Worm (Caenorhabditis elegans) whole organism, early embryonic: ENCODE data around the gene zig-4.

ENCODE experiments used
- B0310.2 ChIP-seq: sonication (generic microtip); optimal IDR thresholded peaks from 2 replicates; lab custom pipeline; 2016; ENCODE audit warnings: mild to moderate bottlenecking, missing genetic modification characterization, missing compliant biosample characterization
- F13C5.2 ChIP-seq: sonication (generic microtip); optimal IDR thresholded peaks from 2 replicates; lab custom pipeline; 2017; ENCODE audit warnings: mild to moderate bottlenecking, missing genetic modification characterization, inconsistent platforms, missing compliant biosample characterization
- aly-1 ChIP-seq: sonication (generic microtip); optimal IDR thresholded peaks from 2 replicates; lab custom pipeline; 2016; ENCODE audit warnings: missing genetic modification characterization, missing compliant biosample characterization
- ama-1 ChIP-seq: fragments of 150-350 bp; optimal IDR thresholded peaks from 2 replicates; lab custom pipeline; 2014
- ceh-13 ChIP-seq: fragments of 200-800 bp; sonication (Bioruptor generic); optimal IDR thresholded peaks from 2 replicates; lab custom pipeline; 2018; ENCODE audit warnings: mild to moderate bottlenecking, missing genetic modification characterization, missing compliant biosample characterization
- ceh-36 ChIP-seq: sonication (generic microtip); optimal IDR thresholded peaks from 2 replicates; lab custom pipeline; 2016; ENCODE audit warnings: missing genetic modification characterization, inconsistent platforms, missing compliant biosample characterization
- ets-7 ChIP-seq: sonication (generic microtip); optimal IDR thresholded peaks from 2 replicates; lab custom pipeline; 2016; ENCODE audit warnings: missing genotype, missing genetic modification characterization, missing compliant biosample characterization
- flt-1 ChIP-seq: fragments of 200-800 bp; sonication (Bioruptor generic); IDR thresholded peaks from 2 replicates; pipeline ENCODE4 v1.3.6; 2022; ENCODE audit warnings: missing genetic modification characterization, missing compliant biosample characterization
- hmbx-1 ChIP-seq: sonication (generic microtip); optimal IDR thresholded peaks from 2 replicates; lab custom pipeline; 2016; ENCODE audit warnings: mild to moderate bottlenecking, missing genetic modification characterization, missing compliant biosample characterization
- hmg-4 ChIP-seq: fragments of 200-800 bp; sonication (Bioruptor generic); optimal IDR thresholded peaks from 2 replicates; lab custom pipeline; 2018; ENCODE audit warnings: mild to moderate bottlenecking, missing genetic modification characterization, missing compliant biosample characterization
- hnd-1 ChIP-seq: sonication (generic microtip); optimal IDR thresholded peaks from 2 replicates; lab custom pipeline; 2016; ENCODE audit warnings: missing genetic modification characterization, missing compliant biosample characterization
- pes-1 ChIP-seq: fragments of 200-800 bp; sonication (Bioruptor generic); IDR thresholded peaks from 2 replicates; pipeline ENCODE4 v1.3.6; 2022; ENCODE audit warnings: missing genetic modification reagents, missing genetic modification characterization, missing compliant biosample characterization
- scrt-1 ChIP-seq: fragments of 200-800 bp; sonication (Bioruptor generic); IDR thresholded peaks from 2 replicates; pipeline ENCODE4 v1.3.6; 2022; ENCODE audit warnings: missing genetic modification characterization, missing compliant biosample characterization
- sea-1 ChIP-seq: fragments of 200-800 bp; sonication (Bioruptor generic); conservative IDR thresholded peaks from 2 replicates; pipeline ENCODE4 v1.3.6; 2022; ENCODE audit warnings: missing genetic modification characterization, missing compliant biosample characterization
- tbx-11 ChIP-seq: fragments of 200-800 bp; sonication (Bioruptor generic); IDR thresholded peaks from 2 replicates; pipeline ENCODE4 v1.3.6; 2022; ENCODE audit warnings: missing genetic modification characterization, missing compliant biosample characterization
- tbx-37 ChIP-seq: fragments of 200-800 bp; sonication (Bioruptor generic); conservative IDR thresholded peaks from 2 replicates; pipeline ENCODE4 v1.3.6; 2022; ENCODE audit warnings: missing genetic modification reagents, missing genetic modification characterization, missing compliant biosample characterization
- tra-4 ChIP-seq: sonication (generic microtip); optimal IDR thresholded peaks from 2 replicates; lab custom pipeline; 2017; ENCODE audit warnings: missing genetic modification characterization, missing compliant biosample characterization

The zig-4 gene

ce11 chrX:7961623-7962022 is 36.4 kb downstream of the zig-4 start, which contains the start of gene sem-5:
TSS of gene sem-5 (minus strand) at chrX:7961723.
- TF ChIP-seq hnd-1 (tag; lab: Kevin White, UChicago) (no peak), flt-1 (no peak), pes-1 (GFP tag; lab: Robert Waterston, UW) (0 out of 2 replicates have a peak, but pooled peaks have one; percentile 5)

ce11 chrX:7962056-7962485 is 36.8 kb downstream of the zig-4 start:
- TF ChIP-seq tbx-37 (GFP tag; lab: Robert Waterston, UW) (no peak), ets-7 (tag; lab: Kevin White, UChicago) (no peak), hnd-1 (tag; lab: Kevin White, UChicago) (no peak), tra-4 (no peak), ceh-36 (no peak), aly-1 (tag; lab: Kevin White, UChicago) (peak; percentile 60), flt-1 (no peak), scrt-1 (GFP tag; lab: Robert Waterston, UW) (no peak), hmg-4 (GFP tag; lab: Kevin White, UChicago) (peak; percentile 59), F13C5.2 (tag; lab: Kevin White, UChicago) (peak; percentile 48), pes-1 (GFP tag; lab: Robert Waterston, UW) (0 out of 2 replicates have a peak, but pooled peaks have one; percentile 3), sea-1 (GFP tag; lab: Robert Waterston, UW) (no peak), ceh-13 (no peak), ama-1 (lab: Kevin White, UChicago) (no peak), B0310.2 (no peak), hmbx-1 (no peak), tbx-11 (GFP tag; lab: Robert Waterston, UW) (no peak)

- TF ChIP-seq pes-1 (GFP tag; lab: Robert Waterston, UW) (no peak), sea-1 (GFP tag; lab: Robert Waterston, UW) (no peak), flt-1 (no peak), tbx-11 (GFP tag; lab: Robert Waterston, UW) (no peak), scrt-1 (GFP tag; lab: Robert Waterston, UW) (no peak), hmg-4 (GFP tag; lab: Kevin White, UChicago) (no peak), aly-1 (tag; lab: Kevin White, UChicago) (no peak), ceh-13 (no peak), tra-4 (no peak), ama-1 (lab: Kevin White, UChicago) (no peak), tbx-37 (GFP tag; lab: Robert Waterston, UW) (no peak), ets-7 (tag; lab: Kevin White, UChicago) (no peak), B0310.2 (no peak), F13C5.2 (tag; lab: Kevin White, UChicago) (no peak), hnd-1 (tag; lab: Kevin White, UChicago) (no peak), hmbx-1 (no peak), ceh-36 (no peak)
These were observed 38.8 kb downstream of the zig-4 start for ce11 chrX:7964022-7964421.

ce11 chrX:7965449-7965848 is 40.2 kb downstream of the zig-4 start:
- TF ChIP-seq hmg-4 (GFP tag; lab: Kevin White, UChicago) (peak; percentile 68), B0310.2 (no peak), pes-1 (GFP tag; lab: Robert Waterston, UW) (no peak), tbx-11 (GFP tag; lab: Robert Waterston, UW) (0 out of 2 replicates have a peak, but pooled peaks have one; percentile 11), scrt-1 (GFP tag; lab: Robert Waterston, UW) (0 out of 2 replicates have a peak, but pooled peaks have one; percentile 47)

ce11 chrX:7968537-7968936 is 43.3 kb downstream of the zig-4 start:
- no peak for TF ChIP-seq tbx-37 (GFP tag; lab: Robert Waterston, UW)
- no peak for TF ChIP-seq ama-1 (lab: Kevin White, UChicago)
- no peak for TF ChIP-seq ceh-36
- TF ChIP-seq F13C5.2 (tag; lab: Kevin White, UChicago), result no peak
- TF ChIP-seq scrt-1 (GFP tag; lab: Robert Waterston, UW), result no peak
- TF ChIP-seq ceh-13, result no peak
- TF ChIP-seq B0310.2, result no peak
- no peak for TF ChIP-seq tra-4
- TF ChIP-seq hmg-4 (GFP tag; lab: Kevin White, UChicago), result no peak

ce11 chrX:7975741-7976140 is 50.5 kb downstream of the zig-4 start:
- TF ChIP-seq tbx-37 (GFP tag; lab: Robert Waterston, UW), result no peak
- no peak for TF ChIP-seq ceh-36
- no peak for TF ChIP-seq sea-1 (GFP tag; lab: Robert Waterston, UW)
- TF ChIP-seq tbx-11 (GFP tag; lab: Robert Waterston, UW), result no peak
- TF ChIP-seq ceh-13, result no peak
- no peak for TF ChIP-seq scrt-1 (GFP tag; lab: Robert Waterston, UW)
- TF ChIP-seq ama-1 (lab: Kevin White, UChicago), result no peak
- no peak for TF ChIP-seq flt-1
- TF ChIP-seq hnd-1 (tag; lab: Kevin White, UChicago), result no peak
- TF ChIP-seq F13C5.2 (tag; lab: Kevin White, UChicago), result no peak
- no peak for TF ChIP-seq hmbx-1
- no peak for TF ChIP-seq aly-1 (tag; lab: Kevin White, UChicago)
- TF ChIP-seq hmg-4 (GFP tag; lab: Kevin White, UChicago), result no peak
- no peak for TF ChIP-seq tra-4
